Worm (Caenorhabditis elegans): Measurements from ENCODE around the gene wrt-2.

The wrt-2 gene

DNA sequence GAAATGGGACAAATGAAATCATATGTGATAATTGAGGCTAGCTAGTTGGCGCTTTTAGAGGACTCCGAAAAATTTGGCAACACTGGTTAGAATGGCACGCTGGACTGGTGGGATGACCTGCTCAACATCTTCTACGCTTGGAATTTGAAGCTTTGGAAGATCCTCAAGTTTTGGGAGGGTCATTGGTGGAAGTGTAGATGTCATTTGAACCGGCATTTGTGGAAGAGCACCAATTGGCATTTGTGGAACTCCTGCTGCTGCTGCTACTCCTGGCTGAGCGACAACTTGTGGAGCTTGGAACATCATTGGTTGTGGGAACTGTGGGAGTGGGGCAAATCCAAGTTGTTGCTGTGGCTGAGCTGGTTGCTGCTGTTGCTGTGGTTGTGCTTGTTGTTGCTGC is 1.7 kb downstream of the wrt-2 start:
- no peak for TF ChIP-seq aly-2 (tag; optimal IDR thresholded peaks at IDR 0.05)
- TF ChIP-seq ztf-1 (GFP tag; conservative IDR thresholded peaks at IDR 0.05): no peak
- TF ChIP-seq F13H6.1 (tag; optimal IDR thresholded peaks at IDR 0.05): no peak
- no peak for TF ChIP-seq nhr-6 (tag; optimal IDR thresholded peaks at IDR 0.05)
- peak; percentile 33 for TF ChIP-seq nhr-129 (tag; optimal IDR thresholded peaks at IDR 0.05)

DNA sequence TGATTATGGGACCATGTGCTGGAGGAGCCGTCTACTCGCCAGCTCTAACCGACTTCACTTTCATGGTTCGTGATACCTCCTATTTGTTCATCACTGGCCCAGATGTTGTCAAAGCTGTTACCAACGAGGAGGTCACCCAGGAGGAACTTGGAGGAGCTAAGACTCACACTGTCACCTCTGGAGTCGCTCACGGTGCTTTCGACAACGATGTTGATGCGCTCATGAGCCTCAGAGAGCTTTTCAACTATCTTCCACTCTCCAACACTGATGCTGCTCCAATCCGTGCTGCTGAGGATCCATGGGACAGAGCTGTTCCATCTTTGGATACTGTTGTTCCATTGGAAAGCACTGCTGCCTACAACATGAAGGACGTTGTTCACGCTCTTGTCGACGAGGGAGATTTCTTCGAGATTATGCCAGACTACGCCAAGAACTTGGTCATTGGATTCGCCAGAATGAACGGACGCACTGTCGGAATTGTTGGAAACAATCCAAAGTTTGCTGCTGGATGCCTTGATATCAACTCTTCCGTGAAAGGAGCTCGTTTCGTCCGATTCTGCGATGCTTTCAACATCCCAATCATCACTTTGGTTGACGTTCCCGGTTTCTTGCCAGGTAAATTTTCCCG is 2.9 kb downstream of the wrt-2 start:
- no peak for TF ChIP-seq egl-27 (tag; optimal IDR thresholded peaks at IDR 0.05)
- TF ChIP-seq nhr-129 (tag; optimal IDR thresholded peaks at IDR 0.05): peak; percentile 13
- TF ChIP-seq ztf-4 (tag; optimal IDR thresholded peaks at IDR 0.05): no peak

DNA sequence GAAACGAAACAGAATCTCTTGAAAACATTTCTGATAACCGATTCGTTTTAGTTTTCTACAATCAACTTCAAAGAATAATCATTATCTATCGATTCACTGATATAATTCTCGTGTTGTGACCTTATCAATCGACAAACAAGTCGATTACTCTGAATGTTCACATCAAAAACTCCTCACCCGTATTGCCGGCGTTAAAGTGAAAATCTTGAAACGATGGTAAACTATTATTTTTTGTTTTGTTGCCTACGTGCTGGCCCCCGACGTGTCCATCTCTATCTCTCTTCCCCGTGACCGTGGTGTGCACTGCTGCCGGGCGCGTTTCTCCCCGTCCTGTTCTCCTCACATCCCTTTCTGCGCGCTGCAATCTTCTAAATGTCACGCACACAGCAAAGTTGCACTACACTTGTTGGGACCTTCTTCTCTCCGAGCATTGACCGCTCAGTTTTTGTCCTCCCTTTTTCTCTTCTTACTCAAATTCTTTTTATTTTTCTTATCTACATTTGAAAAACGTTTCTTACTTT is 4.2 kb downstream of the wrt-2 start:
- TF ChIP-seq ztf-4 (tag; optimal IDR thresholded peaks at IDR 0.05) (peak; percentile 21), ztf-1 (GFP tag; conservative IDR thresholded peaks at IDR 0.05) (no peak), elt-3 (tag; optimal IDR thresholded peaks at IDR 0.05) (no peak), sem-4 (tag; optimal IDR thresholded peaks at IDR 0.05) (no peak), mdl-1 (tag; optimal IDR thresholded peaks at IDR 0.05) (peak in 1 of 2 experiments; percentile 6), sma-9 (GFP tag; optimal IDR thresholded peaks at IDR 0.05) (peak; percentile 18), sma-9 (tag; optimal IDR thresholded peaks at IDR 0.05) (no peak), blmp-1 (tag; optimal IDR thresholded peaks at IDR 0.05; ENCODE audit: insufficient read depth) (peak; percentile 63), sma-3 (GFP tag; optimal IDR thresholded peaks at IDR 0.05) (peak; percentile 48), Y55F3AM.14 (GFP tag; optimal IDR thresholded peaks at IDR 0.05) (no peak), alr-1 (tag; optimal IDR thresholded peaks at IDR 0.05) (no peak), F13H6.1 (tag; optimal IDR thresholded peaks at IDR 0.05) (peak; percentile 59), nhr-237 (tag; optimal IDR thresholded peaks at IDR 0.05) (no peak), C34F6.9 (tag; optimal IDR thresholded peaks at IDR 0.05) (peak; percentile 72), ZK546.5 (tag; optimal IDR thresholded peaks at IDR 0.05) (no peak), lsy-2 (tag; optimal IDR thresholded peaks at IDR 0.05) (peak in 1 of 2 experiments; percentile 56), zag-1 (tag; optimal IDR thresholded peaks at IDR 0.05) (peak; percentile 10), fos-1 (tag; optimal IDR thresholded peaks at IDR 0.05) (peak; percentile 86), crh-2 (tag; optimal IDR thresholded peaks at IDR 0.05) (peak; percentile 11), lin-11 (tag; optimal IDR thresholded peaks at IDR 0.05) (peak; percentile 22), dmd-4 (tag; optimal IDR thresholded peaks at IDR 0.05) (no peak), nhr-25 (tag; optimal IDR thresholded peaks at IDR 0.05) (peak; percentile 34), gmeb-1 (tag; optimal IDR thresholded peaks at IDR 0.05) (peak; percentile 23), elt-1 (tag; optimal IDR thresholded peaks at IDR 0.05) (no peak), mab-5 (tag; optimal IDR thresholded peaks at IDR 0.05) (no peak), nhr-12 (tag; optimal IDR thresholded peaks at IDR 0.05) (no peak), nhr-21 (tag; optimal IDR thresholded peaks at IDR 0.05) (peak; percentile 12), nhr-129 (tag; optimal IDR thresholded peaks at IDR 0.05) (peak; percentile 78)

DNA sequence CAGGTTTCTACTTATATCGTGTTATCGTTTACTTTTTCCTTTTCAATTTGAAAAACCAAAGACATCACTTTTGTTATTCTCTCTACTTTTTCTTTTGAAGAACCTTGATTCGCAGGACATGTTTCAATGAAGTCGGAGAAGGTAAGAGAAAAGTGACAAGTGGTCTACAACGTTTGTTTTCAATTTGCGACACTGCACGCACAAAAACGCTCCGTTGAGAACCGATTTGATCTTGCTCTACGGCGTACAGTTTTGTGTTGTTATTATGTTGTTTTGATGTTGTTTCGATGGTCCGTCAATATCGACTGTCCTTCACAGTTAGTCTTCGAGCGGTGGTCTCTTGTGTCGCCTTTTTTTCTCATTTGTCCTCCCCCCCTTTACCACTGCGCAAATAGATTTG is 4.7 kb downstream of the wrt-2 start, which contains the start of gene pccb-1:
Gene pccb-1 (plus strand): TSS at position 127 of the 400 bp plus-strand sequence.
- TF ChIP-seq ceh-82 (tag; optimal IDR thresholded peaks at IDR 0.05) (no peak), nhr-21 (tag; optimal IDR thresholded peaks at IDR 0.05) (no peak), nhr-25 (tag; optimal IDR thresholded peaks at IDR 0.05) (no peak), nhr-12 (tag; optimal IDR thresholded peaks at IDR 0.05) (no peak), ztf-11 (tag; optimal IDR thresholded peaks at IDR 0.05) (no peak), unc-55 (GFP tag; optimal IDR thresholded peaks at IDR 0.05) (no peak), F13H6.1 (tag; optimal IDR thresholded peaks at IDR 0.05) (no peak), aly-2 (tag; optimal IDR thresholded peaks at IDR 0.05) (no peak), mbf-1 (tag; optimal IDR thresholded peaks at IDR 0.05) (no peak), ztf-1 (GFP tag; conservative IDR thresholded peaks at IDR 0.05) (no peak), nhr-23 (tag; optimal IDR thresholded peaks at IDR 0.05) (no peak), elt-1 (tag; optimal IDR thresholded peaks at IDR 0.05) (no peak), sem-4 (tag; optimal IDR thresholded peaks at IDR 0.05) (no peak), Y55F3AM.14 (GFP tag; optimal IDR thresholded peaks at IDR 0.05) (no peak), ama-1 (optimal IDR thresholded peaks at IDR 0.05) (no peak), ztf-4 (tag; optimal IDR thresholded peaks at IDR 0.05) (no peak), unc-62 (GFP tag; optimal IDR thresholded peaks at IDR 0.05) (no peak), nhr-10 (tag; optimal IDR thresholded peaks at IDR 0.05) (no peak), alr-1 (tag; optimal IDR thresholded peaks at IDR 0.05) (no peak), sma-9 (GFP tag; optimal IDR thresholded peaks at IDR 0.05) (no peak), sma-9 (tag; optimal IDR thresholded peaks at IDR 0.05) (no peak)
